Worm (Caenorhabditis elegans) whole organism, L1 larva: ENCODE results near the gene str-93.

Experiments
- C16A3.4 ChIP-seq: fragments of 150-350 bp; optimal IDR thresholded peaks from 2 replicates; lab custom pipeline; 2014; ENCODE audit warnings: missing biosample characterization, missing genetic modification characterization
- C34B4.2 ChIP-seq: sonication (generic microtip); optimal IDR thresholded peaks from 2 replicates; lab custom pipeline; 2017; ENCODE audit warnings: mild to moderate bottlenecking, missing genetic modification characterization, missing compliant biosample characterization
- F16B12.6 ChIP-seq: fragments of 150-350 bp; optimal IDR thresholded peaks from 2 replicates; lab custom pipeline; 2014; ENCODE audit warnings: missing biosample characterization, missing genetic modification characterization
- aha-1 ChIP-seq: fragments of 150-350 bp; optimal IDR thresholded peaks from 2 replicates; lab custom pipeline; 2014; ENCODE audit warnings: missing biosample characterization, missing genetic modification characterization
- alr-1 ChIP-seq: fragments of 200-800 bp; sonication (Bioruptor generic); optimal IDR thresholded peaks from 2 replicates; lab custom pipeline; 2018; ENCODE audit warnings: borderline replicate concordance, mild to moderate bottlenecking, missing genetic modification characterization, missing compliant biosample characterization
- aly-2 ChIP-seq: fragments of 150-350 bp; optimal IDR thresholded peaks from 2 replicates; lab custom pipeline; 2014; ENCODE audit warnings: missing biosample characterization, missing genetic modification characterization
- ceh-82 ChIP-seq, 3 experiments: fragments of 150-350 bp in 1 of 3; sonication (generic microtip) in 2 of 3; optimal IDR thresholded peaks; 2 replicates each; lab custom pipeline; 2014 to 2017; ENCODE audit warnings: missing biosample characterization in 3 of 3, missing genetic modification characterization in 3 of 3
- ceh-88 ChIP-seq: fragments of 200-800 bp; sonication (Bioruptor generic); IDR thresholded peaks from 2 replicates; pipeline ENCODE4 v1.3.6; 2022; ENCODE audit warnings: missing genetic modification characterization, missing compliant biosample characterization
- ceh-90 ChIP-seq: sonication (generic microtip); optimal IDR thresholded peaks from 2 replicates; lab custom pipeline; 2016; ENCODE audit warnings: missing genetic modification characterization, missing compliant biosample characterization
- ces-1 ChIP-seq: fragments of 150-350 bp; optimal IDR thresholded peaks from 2 replicates; lab custom pipeline; 2014; ENCODE audit warnings: missing biosample characterization, missing genetic modification reagents, missing genetic modification characterization
- dpl-1 ChIP-seq, 3 experiments: fragments of 150-350 bp in 2 of 3; sonication (generic microtip) in 1 of 3; optimal IDR thresholded peaks; 2 replicates each; lab custom pipeline; 2014 to 2017; ENCODE audit warnings: missing biosample characterization in 3 of 3, missing genetic modification characterization in 3 of 3, missing genetic modification reagents in 3 of 3
- efl-3 ChIP-seq: fragments of 200-800 bp; sonication (Bioruptor generic); optimal IDR thresholded peaks from 2 replicates; lab custom pipeline; 2018; ENCODE audit warnings: mild to moderate bottlenecking, missing genetic modification characterization, missing compliant biosample characterization
- egl-13 ChIP-seq: sonication (generic microtip); optimal IDR thresholded peaks from 2 replicates; lab custom pipeline; 2016; ENCODE audit warnings: missing genotype, missing genetic modification reagents, missing genetic modification characterization, missing compliant biosample characterization
- fkh-10 ChIP-seq: sonication (generic microtip); optimal IDR thresholded peaks from 2 replicates; lab custom pipeline; 2017; ENCODE audit warnings: missing biosample characterization, missing genetic modification reagents, missing genetic modification characterization
- fkh-4 ChIP-seq: sonication (generic microtip); optimal IDR thresholded peaks from 2 replicates; lab custom pipeline; 2016; ENCODE audit warnings: missing compliant biosample characterization, missing genetic modification characterization, borderline replicate concordance
- fkh-8 ChIP-seq: sonication (generic microtip); optimal IDR thresholded peaks from 2 replicates; lab custom pipeline; 2016; ENCODE audit warnings: mild to moderate bottlenecking, missing genetic modification characterization, missing compliant biosample characterization
- fos-1 ChIP-seq: fragments of 150-350 bp; optimal IDR thresholded peaks from 2 replicates; lab custom pipeline; 2014; ENCODE audit warnings: missing biosample characterization, missing genetic modification characterization
- grh-1 ChIP-seq: fragments of 200-800 bp; sonication (Bioruptor generic); IDR thresholded peaks from 2 replicates; pipeline ENCODE4 v1.3.6; 2022; ENCODE audit warnings: missing genetic modification reagents, missing genetic modification characterization, missing compliant biosample characterization
- hlh-17 ChIP-seq: fragments of 200-800 bp; sonication (Bioruptor generic); optimal IDR thresholded peaks from 2 replicates; lab custom pipeline; 2018; ENCODE audit warnings: missing genetic modification characterization, mild to moderate bottlenecking, missing compliant biosample characterization, moderate library complexity, borderline replicate concordance
- hpl-2 ChIP-seq: fragments of 150-350 bp; optimal IDR thresholded peaks from 2 replicates; lab custom pipeline; 2014; ENCODE audit warnings: missing biosample characterization, missing genetic modification reagents, missing genetic modification characterization
- isw-1 ChIP-seq: fragments of 200-800 bp; sonication (Bioruptor generic); IDR thresholded peaks from 2 replicates; pipeline ENCODE4 v1.3.6; 2022; ENCODE audit warnings: missing genetic modification characterization, missing compliant biosample characterization
- lin-13 ChIP-seq: fragments of 150-350 bp; optimal IDR thresholded peaks from 2 replicates; lab custom pipeline; 2014; ENCODE audit warnings: missing biosample characterization, missing genetic modification reagents, missing genetic modification characterization
- lin-14 ChIP-seq: fragments of 200-800 bp; sonication (Bioruptor generic); optimal IDR thresholded peaks from 2 replicates; lab custom pipeline; 2018; ENCODE audit warnings: mild to moderate bottlenecking, missing genetic modification characterization, moderate library complexity, missing compliant biosample characterization
- lin-15B ChIP-seq: fragments of 150-350 bp; sonication (generic microtip); optimal IDR thresholded peaks from 3 replicates; lab custom pipeline; 2014; ENCODE audit warnings: missing biosample characterization, missing genetic modification characterization
- lir-3 ChIP-seq: sonication (generic microtip); optimal IDR thresholded peaks from 2 replicates; lab custom pipeline; 2016; ENCODE audit warnings: mild to moderate bottlenecking, missing genetic modification characterization, moderate library complexity, missing compliant biosample characterization; ENCODE audit not compliant: poor library complexity
- mab-9 ChIP-seq: fragments of 200-800 bp; sonication (Bioruptor generic); IDR thresholded peaks from 2 replicates; pipeline ENCODE4 v1.3.6; 2022; ENCODE audit warnings: missing genetic modification reagents, missing genetic modification characterization, missing compliant biosample characterization
- mef-2 ChIP-seq: fragments of 150-350 bp; optimal IDR thresholded peaks from 2 replicates; lab custom pipeline; 2014; ENCODE audit warnings: missing biosample characterization, missing genetic modification characterization
- nhr-20 ChIP-seq: sonication (generic microtip); optimal IDR thresholded peaks from 2 replicates; lab custom pipeline; 2016; ENCODE audit warnings: mild to moderate bottlenecking, missing genetic modification characterization, missing compliant biosample characterization
- nhr-237 ChIP-seq: fragments of 150-350 bp; optimal IDR thresholded peaks from 2 replicates; lab custom pipeline; 2014; ENCODE audit warnings: missing biosample characterization, missing genetic modification characterization
- nhr-28 ChIP-seq: fragments of 150-350 bp; optimal IDR thresholded peaks from 2 replicates; lab custom pipeline; 2014; ENCODE audit warnings: missing biosample characterization, missing genetic modification characterization
- nhr-47 ChIP-seq: sonication (generic microtip); optimal IDR thresholded peaks from 2 replicates; lab custom pipeline; 2016; ENCODE audit warnings: mild to moderate bottlenecking, missing genetic modification characterization, moderate library complexity, missing compliant biosample characterization
- nhr-71 ChIP-seq: sonication (generic microtip); optimal IDR thresholded peaks from 2 replicates; lab custom pipeline; 2016; ENCODE audit warnings: mild to moderate bottlenecking, missing genetic modification characterization, moderate library complexity, missing compliant biosample characterization
- nhr-76 ChIP-seq: sonication (generic microtip); optimal IDR thresholded peaks from 2 replicates; lab custom pipeline; 2017; ENCODE audit warnings: missing biosample characterization, missing genetic modification characterization
- nhr-84 ChIP-seq: sonication (generic microtip); optimal IDR thresholded peaks from 2 replicates; lab custom pipeline; 2017; ENCODE audit warnings: missing biosample characterization, missing genetic modification characterization
- nhr-85 ChIP-seq: sonication (generic microtip); peaks from one replicate; lab custom pipeline; 2016; ENCODE audit warnings: missing genetic modification characterization, inconsistent platforms, missing compliant biosample characterization
- nhr-90 ChIP-seq: sonication (generic microtip); optimal IDR thresholded peaks from 2 replicates; lab custom pipeline; 2016; ENCODE audit warnings: mild to moderate bottlenecking, missing genetic modification characterization, missing compliant biosample characterization; ENCODE audit not compliant: poor library complexity
- pag-3 ChIP-seq: sonication (generic microtip); optimal IDR thresholded peaks from 2 replicates; lab custom pipeline; 2017; ENCODE audit warnings: missing genetic modification characterization, mild to moderate bottlenecking, missing compliant biosample characterization, antibody characterized with exemption, borderline replicate concordance; ENCODE audit not compliant: insufficient read depth
- snpc-4 ChIP-seq: fragments of 150-350 bp; optimal IDR thresholded peaks from 2 replicates; lab custom pipeline; 2014; ENCODE audit warnings: missing biosample characterization, missing genetic modification characterization
- snu-23 ChIP-seq: sonication (generic microtip); optimal IDR thresholded peaks from 2 replicates; lab custom pipeline; 2016; ENCODE audit warnings: missing genetic modification characterization, missing compliant biosample characterization
- sptf-1 ChIP-seq: fragments of 150-350 bp; optimal IDR thresholded peaks from 2 replicates; lab custom pipeline; 2014; ENCODE audit warnings: missing biosample characterization, missing genetic modification characterization
- sup-37 ChIP-seq: fragments of 200-800 bp; sonication (Bioruptor generic); optimal IDR thresholded peaks from 2 replicates; lab custom pipeline; 2018; ENCODE audit warnings: mild to moderate bottlenecking, missing genetic modification characterization, missing compliant biosample characterization
- swsn-7 ChIP-seq: sonication (generic microtip); optimal IDR thresholded peaks from 2 replicates; lab custom pipeline; 2016; ENCODE audit warnings: missing genetic modification characterization, missing compliant biosample characterization
- unc-130 ChIP-seq: fragments of 150-350 bp; optimal IDR thresholded peaks from 2 replicates; lab custom pipeline; 2017; ENCODE audit warnings: missing biosample characterization, missing genetic modification characterization, inconsistent platforms
- unc-98 ChIP-seq: fragments of 200-800 bp; sonication (Bioruptor generic); IDR thresholded peaks from 2 replicates; pipeline ENCODE4 v1.3.6; 2022; ENCODE audit warnings: missing genetic modification characterization, missing compliant biosample characterization
- zip-4 ChIP-seq: fragments of 200-800 bp; sonication (Bioruptor generic); optimal IDR thresholded peaks from 2 replicates; lab custom pipeline; 2018; ENCODE audit warnings: mild to moderate bottlenecking, missing genetic modification characterization, moderate library complexity, missing compliant biosample characterization

The str-93 gene

ce11 chrV:17707022-17707421 is 33.8 kb upstream of the str-93 start, which contains the start of gene srh-31:
TSS of gene srh-31 (plus strand) at chrV:17707322.
- no peak for TF ChIP-seq C34B4.2 (tag; lab: Kevin White, UChicago)
- no peak for TF ChIP-seq nhr-237 (tag; lab: Kevin White, UChicago)
- TF ChIP-seq lin-13 (GFP tag; lab: Kevin White, UChicago): no peak
- no peak for TF ChIP-seq mef-2
- no peak for TF ChIP-seq lir-3 (tag; lab: Kevin White, UChicago)
- no peak for TF ChIP-seq lin-14 (GFP tag; lab: Kevin White, UChicago)
- TF ChIP-seq fkh-8 (tag; lab: Kevin White, UChicago): no peak
- no peak for TF ChIP-seq mab-9 (GFP tag; lab: Robert Waterston, UW)
- TF ChIP-seq aha-1 (tag; lab: Kevin White, UChicago): no peak
- TF ChIP-seq snpc-4 (tag; lab: Kevin White, UChicago): no peak
- no peak for TF ChIP-seq swsn-7 (tag; lab: Kevin White, UChicago)
- no peak for TF ChIP-seq efl-3 (GFP tag; lab: Kevin White, UChicago)
- TF ChIP-seq dpl-1 (GFP tag; optimal IDR thresholded peaks at IDR 0.05; lab: Kevin White, UChicago): no peak
- TF ChIP-seq fos-1: no peak
- TF ChIP-seq ceh-90 (tag; lab: Kevin White, UChicago): no peak
- TF ChIP-seq nhr-90 (tag; lab: Kevin White, UChicago): no peak
- no peak for TF ChIP-seq F16B12.6 (tag; lab: Kevin White, UChicago)
- TF ChIP-seq snu-23 (GFP tag; lab: Kevin White, UChicago): no peak
- no peak for TF ChIP-seq hpl-2 (GFP tag; lab: Kevin White, UChicago)
- TF ChIP-seq, all 84 proteins: peak for 0

ce11 chrV:17706217-17706806 is 33.1 kb upstream of the str-93 start:
- TF ChIP-seq ces-1 (GFP tag; lab: Kevin White, UChicago) (no peak), fkh-10 (GFP tag; lab: Kevin White, UChicago) (no peak), C16A3.4 (tag; lab: Kevin White, UChicago) (no peak), nhr-85 (tag; lab: Kevin White, UChicago) (no peak), snu-23 (GFP tag; lab: Kevin White, UChicago) (no peak)

DNA sequence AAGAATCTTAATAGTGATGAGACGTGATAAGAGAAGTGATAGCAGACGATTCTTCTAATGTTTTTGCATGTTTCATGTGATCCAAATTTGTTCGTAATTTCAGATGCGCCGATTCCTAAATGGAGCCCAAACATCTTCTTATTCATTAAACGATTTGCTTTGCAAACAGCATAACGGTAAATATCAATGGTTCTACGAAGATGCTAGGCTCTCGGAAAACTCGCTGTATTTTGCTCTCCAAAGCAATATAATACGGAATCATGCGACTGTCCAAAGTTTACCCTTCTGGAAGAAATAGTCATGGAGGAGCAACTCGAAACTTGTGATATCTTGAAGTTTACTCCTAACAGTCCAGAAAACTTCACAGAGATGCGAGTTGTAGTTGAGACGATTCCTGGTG is 32.6 kb upstream of the str-93 start, which contains the start of gene W06D12.6:
TSS of gene W06D12.6 (plus strand) at position 301 of the 400 bp plus-strand sequence.
- TF ChIP-seq nhr-85 (tag; lab: Kevin White, UChicago) (no peak), nhr-71 (tag; lab: Kevin White, UChicago) (no peak), nhr-28 (tag; lab: Kevin White, UChicago) (no peak), lin-13 (GFP tag; lab: Kevin White, UChicago) (no peak), aly-2 (no peak), efl-3 (GFP tag; lab: Kevin White, UChicago) (no peak), nhr-76 (no peak), zip-4 (GFP tag; lab: Kevin White, UChicago) (no peak), hlh-17 (GFP tag; lab: Kevin White, UChicago) (no peak), mab-9 (GFP tag; lab: Robert Waterston, UW) (no peak), mef-2 (no peak), swsn-7 (tag; lab: Kevin White, UChicago) (no peak), snpc-4 (tag; lab: Kevin White, UChicago) (no peak), lin-15B (no peak)

- TF ChIP-seq nhr-28 (tag; lab: Kevin White, UChicago) (no peak), unc-130 (tag; lab: Kevin White, UChicago) (no peak), aha-1 (tag; lab: Kevin White, UChicago) (no peak), fkh-4 (no peak), alr-1 (tag; lab: Kevin White, UChicago) (no peak), pag-3 (tag; lab: Kevin White, UChicago) (no peak), ceh-88 (GFP tag; lab: Robert Waterston, UW) (no peak), ceh-82 (tag; optimal IDR thresholded peaks at IDR 0.05; lab: Kevin White, UChicago) (no peak), isw-1 (no peak), nhr-47 (tag; lab: Kevin White, UChicago) (no peak), grh-1 (GFP tag; lab: Robert Waterston, UW) (no peak), sup-37 (GFP tag; lab: Kevin White, UChicago) (no peak), fkh-10 (GFP tag; lab: Kevin White, UChicago) (no peak), unc-98 (GFP tag; lab: Robert Waterston, UW) (no peak), nhr-84 (no peak), sptf-1 (tag; lab: Kevin White, UChicago) (no peak), nhr-20 (tag; lab: Kevin White, UChicago) (no peak), egl-13 (tag; lab: Kevin White, UChicago) (no peak), nhr-90 (tag; lab: Kevin White, UChicago) (no peak)
- TF ChIP-seq, all 84 proteins: peak for 0
Measured at ce11 chrV:17700728-17701262, 27.6 kb upstream of the str-93 start, which contains the start of the genes Y26G10.5 and srh-32. TSS of gene Y26G10.5 (minus strand) at chrV:17700828. TSS of gene srh-32 (plus strand) at chrV:17701212.
